Worm (Caenorhabditis elegans): ENCODE measurements around the gene fbxa-88.

fbxa-88 gene

ce11 chrV:16103594-16103993 is 39.3 kb downstream of the fbxa-88 start, which contains the start of gene argk-1:
argk-1 (plus strand) TSS chrV:16103894.
- TF ChIP-seq sox-2 (GFP tag; IDR thresholded peaks at IDR 0.05) (no peak), ref-2 (tag; optimal IDR thresholded peaks at IDR 0.05) (no peak), ceh-6 (GFP tag; optimal IDR thresholded peaks at IDR 0.05) (no peak), pha-4 (tag; optimal IDR thresholded peaks at IDR 0.05) (no peak), ztf-16 (tag; optimal IDR thresholded peaks at IDR 0.05) (no peak), zip-5 (tag; optimal IDR thresholded peaks at IDR 0.05) (no peak), C08G9.2 (tag; optimal IDR thresholded peaks at IDR 0.05) (no peak), rnt-1 (tag; optimal IDR thresholded peaks at IDR 0.05) (no peak), dve-1 (tag; optimal IDR thresholded peaks at IDR 0.05) (no peak), syd-9 (tag; optimal IDR thresholded peaks at IDR 0.05) (no peak), ama-1 (optimal IDR thresholded peaks at IDR 0.05) (no peak), lim-6 (tag; optimal IDR thresholded peaks at IDR 0.05) (no peak), T23F11.4 (GFP tag; optimal IDR thresholded peaks at IDR 0.05) (no peak), Y22D7AL.16 (tag; optimal IDR thresholded peaks at IDR 0.05) (no peak), fax-1 (tag; optimal IDR thresholded peaks at IDR 0.05) (no peak), pax-1 (tag; optimal IDR thresholded peaks at IDR 0.05) (no peak), pha-2 (tag; optimal IDR thresholded peaks at IDR 0.05) (no peak), unc-55 (GFP tag; optimal IDR thresholded peaks at IDR 0.05) (no peak), eyg-1 (tag; optimal IDR thresholded peaks at IDR 0.05) (no peak)

ce11 chrV:16100103-16100730 is 42.7 kb downstream of the fbxa-88 start, which contains the start of gene cth-1:
cth-1 (plus strand) TSS chrV:16100680.
- TF ChIP-seq ets-4 (tag; optimal IDR thresholded peaks at IDR 0.05) (no peak), eyg-1 (tag; optimal IDR thresholded peaks at IDR 0.05) (no peak), elt-2 (tag; optimal IDR thresholded peaks at IDR 0.05) (peak; percentile 55)

ce11 chrV:16099441-16099840 is 43.5 kb downstream of the fbxa-88 start, which contains the start of gene str-7:
str-7 (minus strand) TSS chrV:16099541.
- TF ChIP-seq lin-11 (tag; optimal IDR thresholded peaks at IDR 0.05), result no peak
- peak; percentile 50 for TF ChIP-seq elt-2 (tag; optimal IDR thresholded peaks at IDR 0.05)

ce11 chrV:16094862-16095261 is 48.1 kb downstream of the fbxa-88 start:
- TF ChIP-seq madf-2 (tag; optimal IDR thresholded peaks at IDR 0.05), result no peak
- no peak for TF ChIP-seq ceh-6 (GFP tag; optimal IDR thresholded peaks at IDR 0.05)
- no peak for TF ChIP-seq ceh-19 (GFP tag; optimal IDR thresholded peaks at IDR 0.05)
- no peak for TF ChIP-seq ceh-24 (tag; optimal IDR thresholded peaks at IDR 0.05)
- TF ChIP-seq fax-1 (tag; optimal IDR thresholded peaks at IDR 0.05), result no peak
- no peak for TF ChIP-seq pag-3 (tag; optimal IDR thresholded peaks at IDR 0.05; ENCODE audit: borderline replicate concordance)
- TF ChIP-seq pax-1 (tag; optimal IDR thresholded peaks at IDR 0.05), result no peak
- TF ChIP-seq ceh-48 (tag; optimal IDR thresholded peaks at IDR 0.05), result no peak
- no peak for TF ChIP-seq npax-4 (tag; optimal IDR thresholded peaks at IDR 0.05)
- TF ChIP-seq lin-11 (tag; optimal IDR thresholded peaks at IDR 0.05), result no peak

DNA sequence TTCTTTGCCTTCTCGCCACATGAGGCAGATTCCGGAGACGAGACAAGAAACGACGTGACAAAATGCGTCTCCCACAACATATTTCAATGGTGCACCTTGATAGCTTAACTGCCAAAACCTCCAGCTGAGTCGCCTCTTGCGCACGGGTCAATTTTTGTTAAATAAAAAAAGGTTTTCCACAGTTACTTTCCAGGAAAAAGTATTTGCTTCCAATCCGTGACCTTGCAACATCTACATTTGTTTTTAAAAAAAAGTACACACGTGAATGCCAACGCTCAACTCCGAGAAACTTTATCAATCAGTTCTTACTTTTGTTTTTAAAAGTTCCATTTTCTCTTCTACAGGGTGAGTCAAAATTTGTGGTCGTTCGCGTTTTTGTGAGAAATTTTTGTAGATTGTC is 48.6 kb downstream of the fbxa-88 start, which contains the start of gene F22B8.7:
F22B8.7 (plus strand) TSS at position 301 of the 400 bp plus-strand sequence.
- TF ChIP-seq unc-42 (tag; optimal IDR thresholded peaks at IDR 0.05), result no peak
- no peak for TF ChIP-seq ref-2 (tag; optimal IDR thresholded peaks at IDR 0.05)
- no peak for TF ChIP-seq unc-3 (GFP tag; conservative IDR thresholded peaks at IDR 0.05)
- no peak for TF ChIP-seq unc-3 (tag; optimal IDR thresholded peaks at IDR 0.05)
- no peak for TF ChIP-seq pha-2 (tag; optimal IDR thresholded peaks at IDR 0.05)
- no peak for TF ChIP-seq tbx-7 (tag; optimal IDR thresholded peaks at IDR 0.05)
- no peak for TF ChIP-seq C38D4.7 (GFP tag; optimal IDR thresholded peaks at IDR 0.05)
- TF ChIP-seq ceh-24 (tag; optimal IDR thresholded peaks at IDR 0.05), result no peak
- TF ChIP-seq dmd-4 (tag; optimal IDR thresholded peaks at IDR 0.05; ENCODE audit: borderline replicate concordance), result no peak
- no peak for TF ChIP-seq che-1 (tag; optimal IDR thresholded peaks at IDR 0.05)
- no peak for TF ChIP-seq ceh-22 (tag; optimal IDR thresholded peaks at IDR 0.05)
- no peak for TF ChIP-seq fax-1 (tag; optimal IDR thresholded peaks at IDR 0.05)
- no peak for TF ChIP-seq ceh-19 (GFP tag; optimal IDR thresholded peaks at IDR 0.05)
- TF ChIP-seq sox-4 (tag; optimal IDR thresholded peaks at IDR 0.05), result no peak
- TF ChIP-seq ceh-18 (tag; optimal IDR thresholded peaks at IDR 0.05), result no peak
- TF ChIP-seq K02D7.2 (tag; optimal IDR thresholded peaks at IDR 0.05), result no peak
- no peak for TF ChIP-seq gmeb-2 (tag; optimal IDR thresholded peaks at IDR 0.05)
- TF ChIP-seq unc-55 (GFP tag; optimal IDR thresholded peaks at IDR 0.05), result no peak
